Fruit fly (Drosophila melanogaster): Measurements from ENCODE around the gene Nulp1.

Gene Nulp1

dm6 chr3L:8127712-8128210, 17.6 kb downstream of the Nulp1 start, which contains the start of the genes Cds and Uba2 (continued):
- peak; percentile 94 for TF ChIP-seq CG10631 (GFP tag; optimal IDR thresholded peaks at IDR 0.05)
- TF ChIP-seq salr (GFP tag; optimal IDR thresholded peaks at IDR 0.05): peak; percentile 67 to 82
- TF ChIP-seq CG32006 (GFP tag; optimal IDR thresholded peaks at IDR 0.05): peak; percentile 90
- TF ChIP-seq CG6163 (GFP tag; IDR thresholded peaks at IDR 0.05): peak; percentile 86
- peak; percentile 58 for TF ChIP-seq CG6854 (GFP tag; optimal IDR thresholded peaks at IDR 0.05)
- peak; percentile 71 for TF ChIP-seq dsx (GFP tag; optimal IDR thresholded peaks at IDR 0.05; ENCODE audit: poor library complexity, severe bottlenecking)
- peak; percentile 91 for TF ChIP-seq achi (GFP tag; optimal IDR thresholded peaks at IDR 0.05)
- peak; percentile 88 for TF ChIP-seq CG34406 (GFP tag; optimal IDR thresholded peaks at IDR 0.05)
- TF ChIP-seq Gug (GFP tag; IDR thresholded peaks at IDR 0.05): peak; percentile 85
- TF ChIP-seq Ets21C (GFP tag; optimal IDR thresholded peaks at IDR 0.05): peak; percentile 78
- no peak for TF ChIP-seq CG4318 (GFP tag; optimal IDR thresholded peaks at IDR 0.05)
- peak; percentile 86 for TF ChIP-seq CG8632 (GFP tag; optimal IDR thresholded peaks at IDR 0.05)
- TF ChIP-seq fkh (GFP tag; optimal IDR thresholded peaks at IDR 0.05): no peak
- TF ChIP-seq topi (GFP tag; optimal IDR thresholded peaks at IDR 0.05): peak; percentile 78
- peak; percentile 79 for TF ChIP-seq Lpt (GFP tag; optimal IDR thresholded peaks at IDR 0.05)
- peak; percentile 82 for TF ChIP-seq Eip75B (GFP tag; optimal IDR thresholded peaks at IDR 0.05)
- peak; percentile 77 for TF ChIP-seq CG16779 (tag; optimal IDR thresholded peaks at IDR 0.05)

dm6 chr3L:8128396-8129050, 18.4 kb downstream of the Nulp1 start:
- TF ChIP-seq Eip78C (GFP tag) (peak; percentile 49), Eip75B (GFP tag; optimal IDR thresholded peaks at IDR 0.05) (no peak), CG16779 (tag; optimal IDR thresholded peaks at IDR 0.05) (no peak), CG11762 (GFP tag; optimal IDR thresholded peaks at IDR 0.05; ENCODE audit: insufficient read depth) (no peak), fkh (GFP tag; optimal IDR thresholded peaks at IDR 0.05) (no peak), Sox15 (GFP tag; optimal IDR thresholded peaks at IDR 0.05) (no peak), acj6 (GFP tag; optimal IDR thresholded peaks at IDR 0.05) (no peak), vri (GFP tag; optimal IDR thresholded peaks at IDR 0.05) (peak; percentile 77), fd85E (GFP tag; optimal IDR thresholded peaks at IDR 0.05) (no peak), CG6808 (GFP tag; optimal IDR thresholded peaks at IDR 0.05) (no peak), svp (GFP tag) (no peak), CG32006 (GFP tag; optimal IDR thresholded peaks at IDR 0.05) (no peak), CG3919 (GFP tag; optimal IDR thresholded peaks at IDR 0.05) (no peak), Sox14 (GFP tag; optimal IDR thresholded peaks at IDR 0.05) (no peak), dac (GFP tag; optimal IDR thresholded peaks at IDR 0.05) (no peak), CG1621 (tag; optimal IDR thresholded peaks at IDR 0.05) (no peak), cyc (GFP tag; optimal IDR thresholded peaks at IDR 0.05) (no peak), CG15336 (GFP tag; IDR thresholded peaks at IDR 0.05) (0 out of 2 replicates have a peak, but pooled peaks have one; percentile 10), Smox (GFP tag; optimal IDR thresholded peaks at IDR 0.05) (no peak), Hr38 (GFP tag; optimal IDR thresholded peaks at IDR 0.05) (no peak), Hr4 (GFP tag; optimal IDR thresholded peaks at IDR 0.05) (no peak), spab (GFP tag; optimal IDR thresholded peaks at IDR 0.05) (no peak), CG31627 (GFP tag; optimal IDR thresholded peaks at IDR 0.05) (no peak), CG3032 (tag; optimal IDR thresholded peaks at IDR 0.05) (no peak), pdm3 (GFP tag; optimal IDR thresholded peaks at IDR 0.05) (no peak), CG6792 (GFP tag; optimal IDR thresholded peaks at IDR 0.05) (no peak), net (GFP tag; optimal IDR thresholded peaks at IDR 0.05) (no peak), CG8319 (GFP tag; optimal IDR thresholded peaks at IDR 0.05) (no peak), Ets21C (GFP tag; optimal IDR thresholded peaks at IDR 0.05) (no peak), CG4318 (GFP tag; optimal IDR thresholded peaks at IDR 0.05) (no peak), CG11294 (GFP tag; IDR thresholded peaks at IDR 0.05) (no peak), Ets96B (tag; optimal IDR thresholded peaks at IDR 0.05) (no peak), CG11902 (GFP tag; optimal IDR thresholded peaks at IDR 0.05) (no peak), CG8119 (GFP tag; IDR thresholded peaks at IDR 0.05) (0 out of 3 replicates have a peak, but pooled peaks have one; percentile 20)
